Worm (Caenorhabditis elegans): Measurements from ENCODE around the gene fbxa-134.
A peak's percentile ranks its signal among the peaks of the same experiment; 100 is the strongest.

DNA sequence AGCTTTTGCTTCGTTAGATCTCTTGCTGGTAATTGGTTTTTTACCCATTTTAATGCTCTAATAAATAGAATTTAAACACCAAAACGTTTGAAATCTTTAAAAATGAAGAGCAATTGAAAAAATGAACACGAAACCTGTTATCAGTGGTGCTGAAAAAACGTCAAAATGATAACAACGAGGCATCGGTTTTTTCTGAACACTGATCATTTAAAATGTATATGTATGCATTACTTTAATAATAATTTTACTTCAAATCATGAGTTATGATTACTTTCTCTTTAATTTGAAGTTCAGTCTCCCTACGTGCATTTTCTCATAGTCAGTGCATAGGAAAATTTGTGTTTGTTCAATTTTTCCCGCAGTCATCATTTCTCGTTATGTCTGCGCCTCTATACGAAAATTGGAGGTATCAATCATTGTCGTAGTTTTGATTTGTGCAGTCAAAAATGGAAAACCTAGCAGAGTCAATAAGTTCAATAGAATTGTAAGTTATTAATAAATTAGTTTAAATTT is 30.2 kb downstream of the fbxa-134 start, which contains the start of gene F31E9.3:
- TF ChIP-seq ceh-82 (tag; optimal IDR thresholded peaks at IDR 0.05) (no peak), ama-1 (optimal IDR thresholded peaks at IDR 0.05) (no peak), daf-19 (GFP tag; conservative IDR thresholded peaks at IDR 0.05) (no peak), nhr-237 (tag; optimal IDR thresholded peaks at IDR 0.05) (no peak), lin-13 (GFP tag; optimal IDR thresholded peaks at IDR 0.05) (no peak), nhr-42 (GFP tag; IDR thresholded peaks at IDR 0.05) (no peak), lin-15B (tag; optimal IDR thresholded peaks at IDR 0.05) (no peak), php-3 (GFP tag; IDR thresholded peaks at IDR 0.05) (0 out of 2 replicates have a peak, but pooled peaks have one; percentile 29), lir-3 (tag; optimal IDR thresholded peaks at IDR 0.05) (no peak), egl-27 (tag; optimal IDR thresholded peaks at IDR 0.05) (no peak), ctbp-1 (GFP tag; IDR thresholded peaks at IDR 0.05) (no peak), zfp-2 (tag; optimal IDR thresholded peaks at IDR 0.05) (no peak)

Data from whole organism, L4 larva.